Worm (Caenorhabditis elegans) whole organism, late embryonic: ENCODE data around the gene T06A10.107.

Source experiments
- C38D4.7 ChIP-seq: fragments of 200-800 bp; sonication (Bioruptor generic); optimal IDR thresholded peaks from 2 replicates; lab custom pipeline; 2018; ENCODE audit warnings: mild to moderate bottlenecking, missing genetic modification characterization, moderate library complexity, missing compliant biosample characterization
- F13H6.1 ChIP-seq: sonication (generic microtip); optimal IDR thresholded peaks from 2 replicates; lab custom pipeline; 2016; ENCODE audit warnings: missing genetic modification characterization, missing compliant biosample characterization
- T23F11.4 ChIP-seq: fragments of 200-800 bp; sonication (Bioruptor generic); optimal IDR thresholded peaks from 2 replicates; lab custom pipeline; 2018; ENCODE audit warnings: mild to moderate bottlenecking, missing genetic modification characterization, missing compliant biosample characterization
- ahr-1 ChIP-seq: sonication (generic microtip); optimal IDR thresholded peaks from 2 replicates; lab custom pipeline; 2016; ENCODE audit warnings: missing genetic modification characterization, missing compliant biosample characterization
- ama-1 ChIP-seq: fragments of 150-350 bp; optimal IDR thresholded peaks from 2 replicates; lab custom pipeline; 2014
- ceh-14 ChIP-seq: sonication (generic microtip); optimal IDR thresholded peaks from 2 replicates; lab custom pipeline; 2016; ENCODE audit warnings: missing genotype, missing genetic modification characterization, missing compliant biosample characterization
- ceh-19 ChIP-seq: fragments of 200-800 bp; sonication (Bioruptor generic); optimal IDR thresholded peaks from 2 replicates; lab custom pipeline; 2018; ENCODE audit warnings: mild to moderate bottlenecking, missing genetic modification characterization, missing compliant biosample characterization
- ceh-22 ChIP-seq: sonication (generic microtip); optimal IDR thresholded peaks from 2 replicates; lab custom pipeline; 2017; ENCODE audit warnings: missing biosample characterization, missing genetic modification characterization
- ceh-24 ChIP-seq: sonication (generic microtip); optimal IDR thresholded peaks from 2 replicates; lab custom pipeline; 2016; ENCODE audit warnings: mild to moderate bottlenecking, missing genetic modification characterization, missing compliant biosample characterization
- ceh-30 ChIP-seq: fragments of 150-350 bp; optimal IDR thresholded peaks from 2 replicates; lab custom pipeline; 2014; ENCODE audit warnings: missing biosample characterization, missing genetic modification characterization
- ceh-31 ChIP-seq: sonication (generic microtip); optimal IDR thresholded peaks from 2 replicates; lab custom pipeline; 2016; ENCODE audit warnings: missing genetic modification characterization, missing compliant biosample characterization
- ceh-34 ChIP-seq: sonication (generic microtip); optimal IDR thresholded peaks from 2 replicates; lab custom pipeline; 2016; ENCODE audit warnings: mild to moderate bottlenecking, missing genetic modification characterization, missing compliant biosample characterization
- ceh-45 ChIP-seq: fragments of 200-800 bp; sonication (Bioruptor generic); IDR thresholded peaks from 2 replicates; pipeline ENCODE4 v1.3.6; 2022; ENCODE audit warnings: missing genetic modification reagents, missing genetic modification characterization, missing compliant biosample characterization
- ceh-9 ChIP-seq: sonication (generic microtip); optimal IDR thresholded peaks from 2 replicates; lab custom pipeline; 2016; ENCODE audit warnings: mild to moderate bottlenecking, missing genetic modification characterization, inconsistent platforms, missing compliant biosample characterization
- che-1 ChIP-seq: sonication (generic microtip); optimal IDR thresholded peaks from 2 replicates; lab custom pipeline; 2016; ENCODE audit warnings: mild to moderate bottlenecking, missing genetic modification characterization, missing compliant biosample characterization
- dmd-4 ChIP-seq: sonication (generic microtip); optimal IDR thresholded peaks from 2 replicates; lab custom pipeline; 2016; ENCODE audit warnings: borderline replicate concordance, missing genetic modification characterization, missing compliant biosample characterization
- dve-1 ChIP-seq: sonication (generic microtip); optimal IDR thresholded peaks from 2 replicates; lab custom pipeline; 2017; ENCODE audit warnings: antibody characterized with exemption, mild to moderate bottlenecking, missing genetic modification characterization, missing compliant biosample characterization
- elt-2 ChIP-seq: sonication (generic microtip); optimal IDR thresholded peaks from 2 replicates; lab custom pipeline; 2016; ENCODE audit warnings: missing genetic modification reagents, missing genetic modification characterization, missing compliant biosample characterization
- elt-4 ChIP-seq: sonication (generic microtip); optimal IDR thresholded peaks from 2 replicates; lab custom pipeline; 2016; ENCODE audit warnings: missing genetic modification characterization, missing compliant biosample characterization
- ets-4 ChIP-seq: sonication (generic microtip); optimal IDR thresholded peaks from 2 replicates; lab custom pipeline; 2016; ENCODE audit warnings: missing genetic modification characterization, missing compliant biosample characterization
- eyg-1 ChIP-seq: sonication (generic microtip); optimal IDR thresholded peaks from 2 replicates; lab custom pipeline; 2016; ENCODE audit warnings: missing genotype, missing genetic modification characterization, missing compliant biosample characterization
- fax-1 ChIP-seq: sonication (generic microtip); optimal IDR thresholded peaks from 2 replicates; lab custom pipeline; 2016; ENCODE audit warnings: missing genotype, missing genetic modification characterization, missing compliant biosample characterization
- fkh-10 ChIP-seq: fragments of 150-350 bp; optimal IDR thresholded peaks from 2 replicates; lab custom pipeline; 2014; ENCODE audit warnings: missing biosample characterization, missing genetic modification reagents, missing genetic modification characterization
- fkh-6 ChIP-seq: sonication (generic microtip); optimal IDR thresholded peaks from 2 replicates; lab custom pipeline; 2016; ENCODE audit warnings: missing genetic modification characterization, missing compliant biosample characterization
- hlh-13 ChIP-seq: fragments of 200-800 bp; sonication (Bioruptor generic); optimal IDR thresholded peaks from 2 replicates; lab custom pipeline; 2018; ENCODE audit warnings: mild to moderate bottlenecking, missing genetic modification characterization, missing compliant biosample characterization
- hlh-30 ChIP-seq: sonication (generic microtip); optimal IDR thresholded peaks from 2 replicates; lab custom pipeline; 2017; ENCODE audit warnings: antibody characterized with exemption, missing genetic modification characterization, missing compliant biosample characterization; ENCODE audit not compliant: insufficient read depth
- lin-11 ChIP-seq: fragments of 200-800 bp; sonication (Bioruptor generic); optimal IDR thresholded peaks from 2 replicates; lab custom pipeline; 2018; ENCODE audit warnings: mild to moderate bottlenecking, missing genetic modification characterization, missing compliant biosample characterization
- madf-2 ChIP-seq: sonication (generic microtip); optimal IDR thresholded peaks from 2 replicates; lab custom pipeline; 2017; ENCODE audit warnings: missing genetic modification characterization, missing compliant biosample characterization
- mec-3 ChIP-seq: sonication (generic microtip); optimal IDR thresholded peaks from 2 replicates; lab custom pipeline; 2016; ENCODE audit warnings: borderline replicate concordance, missing genetic modification characterization, missing compliant biosample characterization
- nfya-1 ChIP-seq: sonication (generic microtip); optimal IDR thresholded peaks from 2 replicates; lab custom pipeline; 2017; ENCODE audit warnings: missing genetic modification characterization, mild to moderate bottlenecking, missing compliant biosample characterization, antibody characterized with exemption, moderate library complexity
- nhr-11 ChIP-seq: fragments of 150-350 bp; optimal IDR thresholded peaks from 2 replicates; lab custom pipeline; 2014; ENCODE audit warnings: missing biosample characterization, missing genetic modification characterization
- nhr-232 ChIP-seq: sonication (generic microtip); optimal IDR thresholded peaks from 2 replicates; lab custom pipeline; 2016; ENCODE audit warnings: missing genetic modification characterization, missing compliant biosample characterization
- odd-2 ChIP-seq: sonication (generic microtip); optimal IDR thresholded peaks from 2 replicates; lab custom pipeline; 2017; ENCODE audit warnings: antibody characterized with exemption, mild to moderate bottlenecking, missing genetic modification characterization, missing compliant biosample characterization
- pag-3 ChIP-seq: sonication (generic microtip); optimal IDR thresholded peaks from 2 replicates; lab custom pipeline; 2016; ENCODE audit warnings: missing compliant biosample characterization, missing genetic modification characterization, borderline replicate concordance
- pat-9 ChIP-seq: fragments of 200-800 bp; sonication (Bioruptor generic); optimal IDR thresholded peaks from 2 replicates; lab custom pipeline; 2018; ENCODE audit warnings: mild to moderate bottlenecking, missing genetic modification characterization, moderate library complexity, missing compliant biosample characterization
- pax-1 ChIP-seq: fragments of 150-350 bp; optimal IDR thresholded peaks from 2 replicates; lab custom pipeline; 2014; ENCODE audit warnings: missing biosample characterization, missing genetic modification characterization
- pha-4 ChIP-seq: fragments of 150-350 bp; optimal IDR thresholded peaks from 2 replicates; lab custom pipeline; 2018; ENCODE audit warnings: missing biosample characterization, missing genetic modification reagents, missing genetic modification characterization
- pqm-1 ChIP-seq: sonication (generic microtip); optimal IDR thresholded peaks from 2 replicates; lab custom pipeline; 2016; ENCODE audit warnings: missing genetic modification characterization, missing compliant biosample characterization
- pros-1 ChIP-seq: fragments of 150-350 bp; optimal IDR thresholded peaks from 2 replicates; lab custom pipeline; 2014; ENCODE audit warnings: missing biosample characterization, missing genetic modification reagents, missing genetic modification characterization
- ref-2 ChIP-seq: sonication (generic microtip); optimal IDR thresholded peaks from 2 replicates; lab custom pipeline; 2016; ENCODE audit warnings: missing genetic modification characterization, missing compliant biosample characterization
- rnt-1 ChIP-seq: sonication (generic microtip); optimal IDR thresholded peaks from 2 replicates; lab custom pipeline; 2016; ENCODE audit warnings: missing genetic modification characterization, missing compliant biosample characterization
- sdc-2 ChIP-seq: sonication (generic microtip); optimal IDR thresholded peaks from 2 replicates; lab custom pipeline; 2016; ENCODE audit warnings: missing genotype, missing genetic modification characterization, missing compliant biosample characterization
- sox-2 ChIP-seq: fragments of 200-800 bp; sonication (Bioruptor generic); IDR thresholded peaks from 2 replicates; pipeline ENCODE4 v1.3.6; 2022; ENCODE audit warnings: missing genetic modification reagents, missing genetic modification characterization, missing compliant biosample characterization
- sox-4 ChIP-seq: sonication (generic microtip); optimal IDR thresholded peaks from 2 replicates; lab custom pipeline; 2017; ENCODE audit warnings: mild to moderate bottlenecking, missing genetic modification characterization, inconsistent platforms, missing compliant biosample characterization
- syd-9 ChIP-seq: sonication (generic microtip); optimal IDR thresholded peaks from 2 replicates; lab custom pipeline; 2016; ENCODE audit warnings: mild to moderate bottlenecking, missing genetic modification characterization, moderate library complexity, missing compliant biosample characterization
- tbx-2 ChIP-seq: sonication (generic microtip); optimal IDR thresholded peaks from 2 replicates; lab custom pipeline; 2016; ENCODE audit warnings: missing genetic modification characterization, missing compliant biosample characterization
- tbx-7 ChIP-seq: sonication (generic microtip); optimal IDR thresholded peaks from 2 replicates; lab custom pipeline; 2016; ENCODE audit warnings: missing genotype, missing genetic modification characterization, missing compliant biosample characterization
- ttx-3 ChIP-seq: sonication (generic microtip); optimal IDR thresholded peaks from 2 replicates; lab custom pipeline; 2016; ENCODE audit warnings: missing genetic modification reagents, missing genetic modification characterization, missing compliant biosample characterization
- unc-3 ChIP-seq, 2 experiments: fragments of 200-800 bp in 1 of 2; sonication (Bioruptor generic) in 1 of 2; sonication (generic microtip) in 1 of 2; conservative IDR thresholded peaks in 1 of 2; optimal IDR thresholded peaks in 1 of 2; 2 replicates each; pipeline versions ENCODE4 v1.3.6 to Lab custom; 2016 to 2022; ENCODE audit warnings: missing compliant biosample characterization in 2 of 2, missing genetic modification characterization in 2 of 2, missing genetic modification reagents in 1 of 2
- unc-55 ChIP-seq: sonication (generic microtip); optimal IDR thresholded peaks from 2 replicates; lab custom pipeline; 2017; ENCODE audit warnings: missing biosample characterization, missing genetic modification reagents, missing genetic modification characterization
- unc-86 ChIP-seq: sonication (generic microtip); optimal IDR thresholded peaks from 2 replicates; lab custom pipeline; 2016; ENCODE audit warnings: missing genetic modification characterization, missing compliant biosample characterization
- zip-5 ChIP-seq: sonication (generic microtip); optimal IDR thresholded peaks from 2 replicates; lab custom pipeline; 2016; ENCODE audit warnings: missing genetic modification characterization, missing compliant biosample characterization
- ztf-16 ChIP-seq: sonication (generic microtip); optimal IDR thresholded peaks from 2 replicates; lab custom pipeline; 2017; ENCODE audit warnings: missing genetic modification characterization, missing compliant biosample characterization

The T06A10.107 gene

DNA sequence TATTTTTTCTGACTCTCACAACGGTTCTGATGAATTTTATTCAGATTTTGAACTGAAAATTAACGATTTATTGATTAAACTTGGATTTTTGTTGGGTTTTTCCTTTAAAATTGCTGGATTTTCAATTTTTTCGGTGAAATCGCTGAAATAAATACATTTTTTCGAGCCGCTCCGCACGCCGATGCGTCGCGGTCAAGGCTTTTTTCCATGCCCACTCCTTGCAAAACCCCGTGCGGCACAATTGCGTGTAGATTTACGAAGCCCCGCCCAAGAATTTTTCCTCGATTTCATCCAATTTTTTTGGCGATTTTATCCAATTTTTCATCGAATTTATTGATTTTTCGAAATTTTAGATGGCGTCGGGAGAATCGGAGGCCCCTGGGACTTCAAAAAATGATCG, 1.8 kb upstream of the T06A10.107 start, which contains the start of gene gtsf-1:
TSS of gene gtsf-1 (plus strand) at position 354 of the 400 bp plus-strand sequence.
- TF ChIP-seq syd-9 (tag; lab: Kevin White, UChicago) (no peak), ceh-30 (tag; lab: Kevin White, UChicago) (no peak), ztf-16 (tag; lab: Kevin White, UChicago) (peak; percentile 52), unc-3 (GFP tag; conservative IDR thresholded peaks at IDR 0.05; lab: Robert Waterston, UW) (no peak), unc-3 (tag; optimal IDR thresholded peaks at IDR 0.05; lab: Kevin White, UChicago) (peak; percentile 73), pqm-1 (no peak), dmd-4 (no peak), tbx-7 (tag; lab: Kevin White, UChicago) (no peak), F13H6.1 (tag; lab: Kevin White, UChicago) (no peak), sox-2 (GFP tag; lab: Robert Waterston, UW) (no peak), rnt-1 (peak; percentile 50), pag-3 (tag; lab: Kevin White, UChicago) (no peak), ceh-34 (tag; lab: Kevin White, UChicago) (peak; percentile 47), ceh-14 (tag; lab: Kevin White, UChicago) (peak; percentile 81), elt-2 (tag; lab: Kevin White, UChicago) (peak; percentile 80), odd-2 (tag; lab: Kevin White, UChicago) (no peak), ceh-31 (tag; lab: Kevin White, UChicago) (peak; percentile 48), pros-1 (tag; lab: Kevin White, UChicago) (no peak), pat-9 (tag; lab: Kevin White, UChicago) (peak; percentile 47), ceh-45 (GFP tag; lab: Robert Waterston, UW) (no peak), madf-2 (peak; percentile 54), pha-4 (no peak), ets-4 (tag; lab: Kevin White, UChicago) (peak; percentile 7), nfya-1 (tag; lab: Kevin White, UChicago) (peak; percentile 85), unc-86 (peak; percentile 54), sdc-2 (no peak), che-1 (tag; lab: Kevin White, UChicago) (peak; percentile 26), C38D4.7 (GFP tag; lab: Kevin White, UChicago) (peak; percentile 25), ceh-19 (GFP tag; lab: Kevin White, UChicago) (no peak), zip-5 (peak; percentile 46), elt-4 (tag; lab: Kevin White, UChicago) (no peak), unc-55 (GFP tag; lab: Kevin White, UChicago) (no peak), hlh-13 (GFP tag; lab: Kevin White, UChicago) (no peak), fkh-6 (no peak), ceh-22 (tag; lab: Kevin White, UChicago) (no peak), ceh-9 (tag; lab: Kevin White, UChicago) (no peak), fkh-10 (no peak), ahr-1 (tag; lab: Kevin White, UChicago) (no peak), T23F11.4 (no peak), ceh-24 (tag; lab: Kevin White, UChicago) (no peak), dve-1 (tag; lab: Kevin White, UChicago) (peak; percentile 66), pax-1 (no peak), eyg-1 (tag; lab: Kevin White, UChicago) (no peak), tbx-2 (tag; lab: Kevin White, UChicago) (peak; percentile 79), ama-1 (lab: Kevin White, UChicago) (no peak), fax-1 (tag; lab: Kevin White, UChicago) (peak; percentile 25), ref-2 (peak; percentile 36), nhr-232 (tag; lab: Kevin White, UChicago) (no peak), hlh-30 (tag; lab: Kevin White, UChicago) (peak; percentile 13), mec-3 (tag; lab: Kevin White, UChicago) (no peak), sox-4 (tag; lab: Kevin White, UChicago) (peak; percentile 36), ttx-3 (peak; percentile 63), nhr-11 (tag; lab: Kevin White, UChicago) (no peak), lin-11 (tag; lab: Kevin White, UChicago) (peak; percentile 47)
